Worm (Caenorhabditis elegans): Measurements from ENCODE around the gene C14C6.5.

The C14C6.5 gene

ce11 chrV:534176-534575 lies 2.3 kb upstream of the C14C6.5 start, which contains the start of gene nhr-132:
Gene nhr-132, plus strand, starts transcription at chrV:534446.
- no peak for TF ChIP-seq skn-1 (tag; optimal IDR thresholded peaks at IDR 0.05)
- TF ChIP-seq elt-3 (tag; optimal IDR thresholded peaks at IDR 0.05): no peak
- no peak for TF ChIP-seq lin-13 (GFP tag; optimal IDR thresholded peaks at IDR 0.05)
- no peak for TF ChIP-seq ztf-1 (GFP tag; conservative IDR thresholded peaks at IDR 0.05)
- TF ChIP-seq lin-39 (tag; optimal IDR thresholded peaks at IDR 0.05): no peak
- TF ChIP-seq nhr-21 (tag; optimal IDR thresholded peaks at IDR 0.05): no peak
- peak; percentile 91 for TF ChIP-seq nhr-129 (tag; optimal IDR thresholded peaks at IDR 0.05)
- TF ChIP-seq fos-1 (tag; optimal IDR thresholded peaks at IDR 0.05): peak; percentile 37
- no peak for TF ChIP-seq unc-39 (tag; optimal IDR thresholded peaks at IDR 0.05)
- TF ChIP-seq nhr-237 (tag; optimal IDR thresholded peaks at IDR 0.05): no peak
- TF ChIP-seq nhr-6 (tag; optimal IDR thresholded peaks at IDR 0.05): no peak
- TF ChIP-seq nhr-25 (tag; optimal IDR thresholded peaks at IDR 0.05): peak; percentile 48
- TF ChIP-seq aly-2 (tag; optimal IDR thresholded peaks at IDR 0.05): no peak
- no peak for TF ChIP-seq nhr-12 (tag; optimal IDR thresholded peaks at IDR 0.05)
- no peak for TF ChIP-seq snpc-4 (tag; optimal IDR thresholded peaks at IDR 0.05)
- TF ChIP-seq crh-2 (tag; optimal IDR thresholded peaks at IDR 0.05): peak; percentile 29
- no peak for TF ChIP-seq ceh-82 (tag; optimal IDR thresholded peaks at IDR 0.05)
- no peak for TF ChIP-seq ztf-11 (tag; optimal IDR thresholded peaks at IDR 0.05)
- no peak for TF ChIP-seq blmp-1 (tag; optimal IDR thresholded peaks at IDR 0.05; ENCODE audit: insufficient read depth)
- no peak for TF ChIP-seq elt-1 (tag; optimal IDR thresholded peaks at IDR 0.05)
- no peak for TF ChIP-seq ZK546.5 (tag; optimal IDR thresholded peaks at IDR 0.05)
- peak in 1 of 2 experiments; percentile 38 for TF ChIP-seq lsy-2 (tag; optimal IDR thresholded peaks at IDR 0.05)
- peak; percentile 20 for TF ChIP-seq C34F6.9 (tag; optimal IDR thresholded peaks at IDR 0.05)
- no peak for TF ChIP-seq unc-62 (GFP tag; optimal IDR thresholded peaks at IDR 0.05)
- TF ChIP-seq nhr-11 (tag; optimal IDR thresholded peaks at IDR 0.05): no peak
- no peak for TF ChIP-seq egl-27 (tag; optimal IDR thresholded peaks at IDR 0.05)
- TF ChIP-seq mbf-1 (tag; optimal IDR thresholded peaks at IDR 0.05): no peak
- no peak for TF ChIP-seq dmd-4 (tag; optimal IDR thresholded peaks at IDR 0.05)
- TF ChIP-seq alr-1 (tag; optimal IDR thresholded peaks at IDR 0.05): no peak
- TF ChIP-seq nhr-10 (tag; optimal IDR thresholded peaks at IDR 0.05): no peak
- no peak for TF ChIP-seq peb-1 (tag; optimal IDR thresholded peaks at IDR 0.05)
- TF ChIP-seq sma-9 (GFP tag; optimal IDR thresholded peaks at IDR 0.05): peak; percentile 88
- no peak for TF ChIP-seq sma-9 (tag; optimal IDR thresholded peaks at IDR 0.05)
- TF ChIP-seq lin-11 (tag; optimal IDR thresholded peaks at IDR 0.05): no peak
- no peak for TF ChIP-seq mdl-1 (tag; optimal IDR thresholded peaks at IDR 0.05)
- TF ChIP-seq F13H6.1 (tag; optimal IDR thresholded peaks at IDR 0.05): peak; percentile 27
- no peak for TF ChIP-seq ztf-4 (tag; optimal IDR thresholded peaks at IDR 0.05)
- no peak for TF ChIP-seq unc-55 (GFP tag; optimal IDR thresholded peaks at IDR 0.05)
- no peak for TF ChIP-seq nhr-77 (tag; optimal IDR thresholded peaks at IDR 0.05)
- no peak for TF ChIP-seq zag-1 (tag; optimal IDR thresholded peaks at IDR 0.05)
- TF ChIP-seq nhr-23 (tag; optimal IDR thresholded peaks at IDR 0.05): no peak
- no peak for TF ChIP-seq ceh-16 (tag; optimal IDR thresholded peaks at IDR 0.05)
- no peak for TF ChIP-seq ama-1 (optimal IDR thresholded peaks at IDR 0.05)
- TF ChIP-seq R02D3.7 (tag; optimal IDR thresholded peaks at IDR 0.05): no peak
- peak; percentile 32 for TF ChIP-seq gmeb-1 (tag; optimal IDR thresholded peaks at IDR 0.05)
- TF ChIP-seq sem-4 (tag; optimal IDR thresholded peaks at IDR 0.05): no peak
- TF ChIP-seq sma-3 (GFP tag; optimal IDR thresholded peaks at IDR 0.05): peak; percentile 21
- TF ChIP-seq mab-5 (tag; optimal IDR thresholded peaks at IDR 0.05): no peak
- TF ChIP-seq Y55F3AM.14 (GFP tag; optimal IDR thresholded peaks at IDR 0.05): no peak

Data from whole organism, L2 larva.